Worm (Caenorhabditis elegans) whole organism, early embryonic: ENCODE measurements around the gene F11A5.16.

Experiments
- F13C5.2 ChIP-seq: sonication (generic microtip); optimal IDR thresholded peaks from 2 replicates; lab custom pipeline; 2017; ENCODE audit warnings: mild to moderate bottlenecking, missing genetic modification characterization, inconsistent platforms, missing compliant biosample characterization
- aly-1 ChIP-seq: sonication (generic microtip); optimal IDR thresholded peaks from 2 replicates; lab custom pipeline; 2016; ENCODE audit warnings: missing genetic modification characterization, missing compliant biosample characterization
- ama-1 ChIP-seq: fragments of 150-350 bp; optimal IDR thresholded peaks from 2 replicates; lab custom pipeline; 2014
- ets-7 ChIP-seq: sonication (generic microtip); optimal IDR thresholded peaks from 2 replicates; lab custom pipeline; 2016; ENCODE audit warnings: missing genotype, missing genetic modification characterization, missing compliant biosample characterization
- flt-1 ChIP-seq: fragments of 200-800 bp; sonication (Bioruptor generic); IDR thresholded peaks from 2 replicates; pipeline ENCODE4 v1.3.6; 2022; ENCODE audit warnings: missing genetic modification characterization, missing compliant biosample characterization
- hmg-4 ChIP-seq: fragments of 200-800 bp; sonication (Bioruptor generic); optimal IDR thresholded peaks from 2 replicates; lab custom pipeline; 2018; ENCODE audit warnings: mild to moderate bottlenecking, missing genetic modification characterization, missing compliant biosample characterization

DNA sequence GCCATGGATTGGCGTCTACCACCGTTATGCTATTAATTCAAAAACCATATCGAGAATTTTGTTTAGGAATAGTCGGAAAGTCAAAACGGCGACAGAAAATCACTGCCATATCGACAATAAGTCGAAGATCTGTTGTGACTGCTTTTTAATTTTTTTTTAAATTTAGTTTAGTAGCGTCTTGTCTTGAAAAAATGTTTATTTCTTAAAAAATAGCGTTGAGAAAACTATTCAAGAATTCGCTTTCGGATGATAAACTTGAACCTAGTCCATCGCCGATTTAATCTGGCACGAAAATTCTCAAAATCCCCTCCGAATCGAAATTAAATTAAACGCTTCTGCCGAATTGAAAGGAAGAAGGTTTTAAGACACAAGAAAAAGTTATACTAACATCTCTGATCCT lies 18.6 kb upstream of the F11A5.16 start, which contains the start of gene srh-279:
- no peak for TF ChIP-seq aly-1 (tag; lab: Kevin White, UChicago)
- no peak for TF ChIP-seq ets-7 (tag; lab: Kevin White, UChicago)
- TF ChIP-seq hmg-4 (GFP tag; lab: Kevin White, UChicago): no peak
- no peak for TF ChIP-seq ama-1 (lab: Kevin White, UChicago)
- TF ChIP-seq flt-1: no peak
- TF ChIP-seq F13C5.2 (tag; lab: Kevin White, UChicago): no peak
